Fruit fly (Drosophila melanogaster) whole organism, embryonic: ENCODE measurements around the gene MRG15.

Experiments used
- CG10462 ChIP-seq: fragments of 200-800 bp; sonication (Bioruptor generic); optimal IDR thresholded peaks from 2 replicates; lab custom pipeline; 2016; ENCODE audit warnings: missing biosample characterization, missing genetic modification characterization
- CG11696 ChIP-seq: fragments of 200-800 bp; sonication (Bioruptor generic); IDR thresholded peaks from 2 replicates; pipeline ENCODE4 v1.3.6; 2022; ENCODE audit warnings: missing biosample characterization, missing genetic modification characterization
- CG12744 ChIP-seq: fragments of 200-800 bp; sonication (Bioruptor generic); optimal IDR thresholded peaks from 2 replicates; lab custom pipeline; 2016; ENCODE audit warnings: missing biosample characterization, missing genetic modification characterization
- CG13123 ChIP-seq: fragments of 200-800 bp; sonication (Bioruptor generic); optimal IDR thresholded peaks from 2 replicates; lab custom pipeline; 2016; ENCODE audit warnings: missing biosample characterization, missing genetic modification characterization
- CG17359 ChIP-seq: fragments of 200-800 bp; sonication (Bioruptor generic); optimal IDR thresholded peaks from 3 replicates; lab custom pipeline; 2018; ENCODE audit warnings: missing biosample characterization, mild to moderate bottlenecking, missing genetic modification characterization, moderate library complexity
- CG17361 ChIP-seq: fragments of 200-800 bp; sonication (Bioruptor generic); IDR thresholded peaks from 3 replicates; pipeline ENCODE4 v1.3.6; 2022; ENCODE audit warnings: missing biosample characterization, missing genetic modification characterization
- CG18262 ChIP-seq: fragments of 200-800 bp; optimal IDR thresholded peaks from 3 replicates; lab custom pipeline; 2019; ENCODE audit warnings: missing biosample characterization, mild to moderate bottlenecking, missing genetic modification characterization, moderate library complexity
- CG34376 ChIP-seq: fragments of 200-800 bp; sonication (Bioruptor generic); optimal IDR thresholded peaks from 2 replicates; lab custom pipeline; 2018; ENCODE audit warnings: missing biosample characterization, mild to moderate bottlenecking, missing genetic modification characterization
- CG7839 ChIP-seq: fragments of 200-800 bp; sonication (Bioruptor generic); optimal IDR thresholded peaks from 3 replicates; lab custom pipeline; 2018; ENCODE audit warnings: missing biosample characterization, mild to moderate bottlenecking, missing genetic modification characterization, moderate library complexity
- CG8290 ChIP-seq, 3 experiments: fragments of 200-800 bp; sonication (Bioruptor generic); optimal IDR thresholded peaks; 2 replicates each; lab custom pipeline; 2016 to 2019; ENCODE audit warnings: missing biosample characterization in 3 of 3, missing genetic modification characterization in 3 of 3, mild to moderate bottlenecking in 2 of 3, moderate library complexity in 1 of 3
- CG9817 ChIP-seq: fragments of 200-800 bp; sonication (Bioruptor generic); optimal IDR thresholded peaks from 2 replicates; lab custom pipeline; 2018; ENCODE audit warnings: missing biosample characterization, mild to moderate bottlenecking, missing genetic modification characterization, moderate library complexity
- Dp ChIP-seq: fragments of 200-800 bp; sonication (Bioruptor generic); optimal IDR thresholded peaks from 2 replicates; lab custom pipeline; 2018; ENCODE audit warnings: missing biosample characterization, mild to moderate bottlenecking, missing genetic modification characterization, moderate library complexity
- GATAe ChIP-seq: fragments of 200-800 bp; sonication (Bioruptor generic); conservative IDR thresholded peaks from 2 replicates; pipeline ENCODE4 v1.3.6; 2022; ENCODE audit warnings: missing biosample characterization, missing genetic modification characterization
- Gug ChIP-seq: fragments of 200-800 bp; sonication (Bioruptor generic); IDR thresholded peaks from 4 replicates; pipeline ENCODE4 v1.3.6; 2022; ENCODE audit warnings: missing biosample characterization, missing genetic modification characterization
- H2.0 ChIP-seq: fragments of 200-800 bp; sonication (Bioruptor generic); IDR thresholded peaks from 2 replicates; pipeline ENCODE4 v1.3.6; 2022; ENCODE audit warnings: missing biosample characterization, missing genetic modification characterization
- Hmr ChIP-seq: fragments of 200-800 bp; sonication (Bioruptor generic); optimal IDR thresholded peaks from 3 replicates; lab custom pipeline; 2017; ENCODE audit warnings: mild to moderate bottlenecking, missing biosample characterization, missing genetic modification reagents, missing genetic modification characterization
- Hsf ChIP-seq: fragments of 200-800 bp; sonication (Bioruptor generic); optimal IDR thresholded peaks from 3 replicates; lab custom pipeline; 2016; ENCODE audit warnings: missing biosample characterization, missing genetic modification characterization
- Med ChIP-seq: fragments of 200-800 bp; sonication (Bioruptor generic); peaks from one replicate; lab custom pipeline; 2016; ENCODE audit warnings: missing biosample characterization, missing genetic modification characterization, mild to moderate bottlenecking, inconsistent platforms, moderate library complexity
- Mes4 ChIP-seq: fragments of 200-800 bp; sonication (Bioruptor generic); optimal IDR thresholded peaks from 2 replicates; lab custom pipeline; 2016; ENCODE audit warnings: missing biosample characterization, missing genetic modification characterization
- Nf-YB ChIP-seq: fragments of 200-800 bp; sonication (Bioruptor generic); optimal IDR thresholded peaks from 3 replicates; lab custom pipeline; 2019; ENCODE audit warnings: missing biosample characterization, mild to moderate bottlenecking, missing genetic modification characterization, moderate library complexity
- Opbp ChIP-seq: fragments of 200-800 bp; sonication (Bioruptor generic); IDR thresholded peaks from 3 replicates; pipeline ENCODE4 v1.3.6; 2022; ENCODE audit warnings: missing biosample characterization, missing genetic modification characterization; ENCODE audit not compliant: partially characterized antibody
- Pdp1 ChIP-seq, 2 experiments: fragments of 200-800 bp; sonication (Bioruptor generic); optimal IDR thresholded peaks; 3 replicates each; lab custom pipeline; 2016; ENCODE audit warnings: missing biosample characterization in 2 of 2, missing genetic modification characterization in 2 of 2, mild to moderate bottlenecking in 1 of 2, moderate library complexity in 1 of 2
- Sry-δ ChIP-seq: fragments of 200-800 bp; sonication (Bioruptor generic); optimal IDR thresholded peaks from 2 replicates; lab custom pipeline; 2016; ENCODE audit warnings: missing biosample characterization, missing genetic modification characterization
- Stat92E ChIP-seq, 3 experiments: fragments of >200 bp in 2 of 3; fragments of 200-800 bp in 1 of 3; sonication (Bioruptor generic) in 1 of 3; optimal IDR thresholded peaks; 2 replicates each; lab custom pipeline; 2017 to 2019; ENCODE audit warnings: missing biosample characterization in 3 of 3, missing genetic modification characterization in 3 of 3, mild to moderate bottlenecking in 1 of 3, moderate library complexity in 1 of 3
- Trl ChIP-seq, 3 experiments: fragments of >200 bp in 2 of 3; fragments of 200-800 bp in 1 of 3; sonication (Bioruptor generic) in 1 of 3; optimal IDR thresholded peaks; 2 replicates in 1 of 3; 3 replicates in 2 of 3; lab custom pipeline; 2016 to 2017; ENCODE audit warnings: missing biosample characterization in 1 of 3, missing genetic modification characterization in 1 of 3
- Usf ChIP-seq: fragments of 200-800 bp; sonication (Bioruptor generic); optimal IDR thresholded peaks from 2 replicates; lab custom pipeline; 2017; ENCODE audit warnings: missing genotype, missing biosample characterization, missing genetic modification characterization
- Xbp1 ChIP-seq: fragments of 200-800 bp; sonication (Bioruptor generic); optimal IDR thresholded peaks from 3 replicates; lab custom pipeline; 2016; ENCODE audit warnings: missing biosample characterization, mild to moderate bottlenecking, missing genetic modification characterization
- ato ChIP-seq: fragments of 200-800 bp; sonication (Bioruptor generic); IDR thresholded peaks from 2 replicates; pipeline ENCODE4 v1.3.6; 2022; ENCODE audit warnings: missing biosample characterization, missing genetic modification characterization; ENCODE audit not compliant: partially characterized antibody
- bigmax ChIP-seq: fragments of 200-800 bp; sonication (Bioruptor generic); optimal IDR thresholded peaks from 2 replicates; lab custom pipeline; 2018; ENCODE audit warnings: missing biosample characterization, mild to moderate bottlenecking, missing genetic modification characterization
- crp ChIP-seq, 2 experiments: fragments of 200-800 bp; sonication (Bioruptor generic); optimal IDR thresholded peaks; 2 replicates in 1 of 2; 3 replicates in 1 of 2; lab custom pipeline; 2017; ENCODE audit warnings: missing biosample characterization in 2 of 2, missing genetic modification characterization in 2 of 2, mild to moderate bottlenecking in 1 of 2, moderate library complexity in 1 of 2
- dpn ChIP-seq, 2 experiments: fragments of 200-800 bp; sonication (Bioruptor generic); optimal IDR thresholded peaks; 3 replicates each; lab custom pipeline; 2016; ENCODE audit warnings: missing biosample characterization in 2 of 2, missing genetic modification characterization in 2 of 2
- dysf ChIP-seq: fragments of 200-800 bp; sonication (Bioruptor generic); IDR thresholded peaks from 3 replicates; pipeline ENCODE4 v1.3.6; 2022; ENCODE audit warnings: missing biosample characterization, missing genetic modification characterization
- ewg ChIP-seq: fragments of 200-800 bp; sonication (Bioruptor generic); optimal IDR thresholded peaks from 3 replicates; lab custom pipeline; 2017; ENCODE audit warnings: mild to moderate bottlenecking, missing biosample characterization, missing genetic modification reagents, missing genetic modification characterization
- fru ChIP-seq: fragments of >200 bp; optimal IDR thresholded peaks from 2 replicates; lab custom pipeline; 2017
- grn ChIP-seq: fragments of 200-800 bp; sonication (Bioruptor generic); optimal IDR thresholded peaks from 3 replicates; lab custom pipeline; 2017; ENCODE audit warnings: missing biosample characterization, missing genetic modification characterization
- hkb ChIP-seq, 2 experiments: fragments of 200-800 bp in 1 of 2; fragments of >200 bp in 1 of 2; sonication (Bioruptor generic) in 1 of 2; IDR thresholded peaks in 1 of 2; optimal IDR thresholded peaks in 1 of 2; 2 replicates each; pipeline versions ENCODE4 v1.3.6 to Lab custom; 2017 to 2022; ENCODE audit warnings: missing biosample characterization in 1 of 2, missing genetic modification characterization in 1 of 2
- lilli ChIP-seq: fragments of 200-800 bp; sonication (Bioruptor generic); optimal IDR thresholded peaks from 3 replicates; lab custom pipeline; 2016; ENCODE audit warnings: missing biosample characterization, missing genetic modification characterization
- nerfin-1 ChIP-seq: fragments of 200-800 bp; sonication (Bioruptor generic); optimal IDR thresholded peaks from 3 replicates; lab custom pipeline; 2019; ENCODE audit warnings: missing biosample characterization, mild to moderate bottlenecking, missing genetic modification characterization, moderate library complexity
- pho ChIP-seq: fragments of 200-800 bp; sonication (Bioruptor generic); optimal IDR thresholded peaks from 2 replicates; lab custom pipeline; 2016; ENCODE audit warnings: missing biosample characterization, missing genetic modification characterization
- pros ChIP-seq: fragments of 200-800 bp; sonication (Bioruptor generic); optimal IDR thresholded peaks from 3 replicates; lab custom pipeline; 2019; ENCODE audit warnings: missing biosample characterization, mild to moderate bottlenecking, missing genetic modification characterization, moderate library complexity
- pum ChIP-seq: fragments of 200-800 bp; sonication (Bioruptor generic); optimal IDR thresholded peaks from 2 replicates; lab custom pipeline; 2016; ENCODE audit warnings: missing biosample characterization, missing genetic modification characterization
- sd ChIP-seq: fragments of 200-800 bp; sonication (Bioruptor generic); optimal IDR thresholded peaks from 3 replicates; lab custom pipeline; 2018; ENCODE audit warnings: missing biosample characterization, mild to moderate bottlenecking, missing genetic modification characterization, moderate library complexity
- sob ChIP-seq: fragments of 200-800 bp; sonication (Bioruptor generic); IDR thresholded peaks from 2 replicates; pipeline ENCODE4 v1.3.6; 2022; ENCODE audit warnings: missing biosample characterization, missing genetic modification characterization
- stc ChIP-seq: fragments of 200-800 bp; sonication (Bioruptor generic); IDR thresholded peaks from 2 replicates; pipeline ENCODE4 v1.3.6; 2022; ENCODE audit warnings: missing biosample characterization, missing genetic modification characterization
- tna ChIP-seq: fragments of 200-800 bp; sonication (Bioruptor generic); IDR thresholded peaks from 2 replicates; pipeline ENCODE4 v1.3.6; 2022; ENCODE audit warnings: missing biosample characterization, missing genetic modification characterization; ENCODE audit not compliant: partially characterized antibody
- unc-4 ChIP-seq: fragments of 200-800 bp; sonication (Bioruptor generic); IDR thresholded peaks from 2 replicates; pipeline ENCODE4 v1.3.6; 2022; ENCODE audit warnings: missing biosample characterization, missing genetic modification characterization; ENCODE audit not compliant: partially characterized antibody
- vfl ChIP-seq: fragments of 200-800 bp; sonication (Bioruptor generic); optimal IDR thresholded peaks from 2 replicates; lab custom pipeline; 2016; ENCODE audit warnings: missing biosample characterization, missing genetic modification characterization
- zfh2 ChIP-seq: fragments of 200-800 bp; sonication (Bioruptor generic); optimal IDR thresholded peaks from 2 replicates; lab custom pipeline; 2016; ENCODE audit warnings: missing biosample characterization, missing genetic modification characterization

Gene MRG15

DNA sequence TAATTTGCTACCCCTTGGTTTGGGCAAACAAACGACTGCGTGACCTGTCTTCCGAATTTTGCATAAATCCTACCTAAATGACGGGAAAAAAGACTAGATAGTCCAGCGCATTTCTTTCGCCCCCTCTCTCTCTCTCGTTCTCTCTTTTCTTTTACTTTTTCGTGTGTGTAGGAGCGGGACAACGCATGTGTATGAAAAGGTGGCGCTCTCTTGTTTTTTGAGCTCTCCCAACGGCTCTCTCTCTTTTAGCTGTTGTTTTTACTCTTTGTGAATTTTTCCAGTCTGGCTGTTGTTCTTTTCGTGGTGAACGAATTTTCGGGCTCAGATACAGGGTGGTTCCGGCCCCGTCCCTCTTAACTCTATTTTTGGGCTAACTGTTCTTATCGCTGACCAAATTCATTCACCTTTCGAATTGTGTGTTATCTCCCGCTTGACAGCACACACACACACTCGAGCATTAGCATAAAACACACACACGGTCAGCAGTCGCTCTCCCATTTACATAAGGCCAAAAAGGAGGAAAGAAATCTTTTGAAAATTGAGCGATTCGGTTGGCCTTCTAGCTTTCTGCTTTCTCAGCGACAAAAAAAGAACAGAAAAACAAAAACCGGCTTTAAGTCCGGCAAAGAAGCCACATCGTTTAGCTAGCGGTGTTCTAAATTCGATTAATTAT, 13.8 kb upstream of the MRG15 start (continued):
- TF ChIP-seq CG17359 (tag; lab: Kevin White, UChicago) (no peak), H2.0 (GFP tag; lab: Robert Waterston, UW) (no peak), Usf (GFP tag; lab: Kevin White, UChicago) (no peak), CG8290 (GFP tag; optimal IDR thresholded peaks at IDR 0.05; lab: Kevin White, UChicago) (no peak), CG8290 (tag; optimal IDR thresholded peaks at IDR 0.05; lab: Kevin White, UChicago) (no peak), fru (lab: Kevin White, UChicago) (no peak), CG17361 (no peak), Nf-YB (no peak), stc (GFP tag; lab: Robert Waterston, UW) (no peak), sob (no peak), GATAe (GFP tag; lab: Robert Waterston, UW) (no peak), hkb (optimal IDR thresholded peaks at IDR 0.05; lab: Kevin White, UChicago) (no peak), hkb (GFP tag; IDR thresholded peaks at IDR 0.05; lab: Robert Waterston, UW) (no peak), unc-4 (no peak), nerfin-1 (tag; lab: Kevin White, UChicago) (no peak), pros (GFP tag; lab: Kevin White, UChicago) (peak; percentile 91), ewg (GFP tag; lab: Kevin White, UChicago) (no peak), CG34376 (GFP tag; lab: Kevin White, UChicago) (peak; percentile 38), vfl (GFP tag; lab: Kevin White, UChicago) (no peak), sd (tag; lab: Kevin White, UChicago) (no peak), CG13123 (GFP tag; lab: Kevin White, UChicago) (no peak), zfh2 (GFP tag; lab: Kevin White, UChicago) (no peak), ato (GFP tag; lab: Robert Waterston, UW) (no peak), Trl (optimal IDR thresholded peaks at IDR 0.05; lab: Kevin White, UChicago) (peak; percentile 98 to 99), Trl (GFP tag; optimal IDR thresholded peaks at IDR 0.05; lab: Kevin White, UChicago) (peak; percentile 42), CG18262 (tag; lab: Kevin White, UChicago) (no peak), tna (GFP tag; lab: Robert Waterston, UW) (no peak), Stat92E (GFP tag; optimal IDR thresholded peaks at IDR 0.05; lab: Kevin White, UChicago) (no peak), CG7839 (tag; lab: Kevin White, UChicago) (no peak), dpn (GFP tag; optimal IDR thresholded peaks at IDR 0.05; lab: Kevin White, UChicago) (no peak), Mes4 (GFP tag; lab: Kevin White, UChicago) (no peak), Hsf (GFP tag; lab: Kevin White, UChicago) (no peak), Dp (GFP tag; lab: Kevin White, UChicago) (no peak), CG9817 (tag; lab: Kevin White, UChicago) (no peak), dysf (no peak), Xbp1 (GFP tag; lab: Kevin White, UChicago) (no peak), CG12744 (GFP tag; lab: Kevin White, UChicago) (no peak), Pdp1 (GFP tag; optimal IDR thresholded peaks at IDR 0.05; lab: Kevin White, UChicago) (peak in 1 of 2 experiments; percentile 54), Gug (GFP tag; lab: Robert Waterston, UW) (no peak), Med (GFP tag; lab: Kevin White, UChicago) (peak; percentile 12), Hmr (GFP tag; lab: Kevin White, UChicago) (peak; percentile 23), bigmax (GFP tag; lab: Kevin White, UChicago) (no peak), lilli (GFP tag; lab: Kevin White, UChicago) (no peak), Sry-δ (GFP tag; lab: Kevin White, UChicago) (no peak), pum (GFP tag; lab: Kevin White, UChicago) (no peak), CG10462 (GFP tag; lab: Kevin White, UChicago) (no peak), CG11696 (GFP tag; lab: Robert Waterston, UW) (no peak), grn (GFP tag; lab: Kevin White, UChicago) (peak; percentile 23), crp (GFP tag; optimal IDR thresholded peaks at IDR 0.05; lab: Kevin White, UChicago) (no peak), pho (GFP tag; lab: Kevin White, UChicago) (no peak), Opbp (GFP tag; lab: Robert Waterston, UW) (no peak)
